Fruit fly (Drosophila melanogaster) whole organism, embryonic: ENCODE data around the gene stas.
A peak's percentile ranks its signal among the peaks of the same experiment; 100 is the strongest.

Experiments
- Atf-2 ChIP-seq: fragments of 200-800 bp; sonication (Bioruptor generic); optimal IDR thresholded peaks from 2 replicates; lab custom pipeline; 2016; ENCODE audit warnings: missing biosample characterization, missing genetic modification characterization
- B-H2 ChIP-seq: fragments of 200-800 bp; sonication (Bioruptor generic); optimal IDR thresholded peaks from 2 replicates; lab custom pipeline; 2018; ENCODE audit warnings: missing biosample characterization, mild to moderate bottlenecking, missing genetic modification characterization
- Blimp-1 ChIP-seq: fragments of 200-800 bp; sonication (Bioruptor generic); optimal IDR thresholded peaks from 3 replicates; lab custom pipeline; 2018; ENCODE audit warnings: missing biosample characterization, missing genetic modification characterization, mild to moderate bottlenecking, moderate library complexity, missing genetic modification reagents
- CG10543 ChIP-seq: fragments of 200-800 bp; sonication (Bioruptor generic); optimal IDR thresholded peaks from 3 replicates; lab custom pipeline; 2017; ENCODE audit warnings: missing biosample characterization, mild to moderate bottlenecking, missing genetic modification characterization, moderate library complexity
- CG11398 ChIP-seq: fragments of 200-800 bp; sonication (Bioruptor generic); optimal IDR thresholded peaks from 2 replicates; lab custom pipeline; 2016; ENCODE audit warnings: missing biosample characterization, missing genetic modification characterization
- CG11696 ChIP-seq: fragments of 200-800 bp; sonication (Bioruptor generic); IDR thresholded peaks from 2 replicates; pipeline ENCODE4 v1.3.6; 2022; ENCODE audit warnings: missing biosample characterization, missing genetic modification characterization
- CG13624 ChIP-seq: fragments of 200-800 bp; sonication (Bioruptor generic); optimal IDR thresholded peaks from 2 replicates; lab custom pipeline; 2016; ENCODE audit warnings: missing biosample characterization, missing genetic modification characterization
- CG1529 ChIP-seq: fragments of 200-800 bp; sonication (Bioruptor generic); optimal IDR thresholded peaks from 3 replicates; lab custom pipeline; 2018; ENCODE audit warnings: missing biosample characterization, missing genetic modification characterization
- CG15601 ChIP-seq: fragments of 200-800 bp; sonication (Bioruptor generic); optimal IDR thresholded peaks from 3 replicates; lab custom pipeline; 2019; ENCODE audit warnings: missing biosample characterization, mild to moderate bottlenecking, missing genetic modification characterization, moderate library complexity
- CG17612 ChIP-seq: fragments of 200-800 bp; sonication (Bioruptor generic); IDR thresholded peaks from 2 replicates; pipeline ENCODE4 v1.3.6; 2022; ENCODE audit warnings: missing biosample characterization, missing genetic modification characterization
- CG2875 ChIP-seq: fragments of 200-800 bp; sonication (Bioruptor generic); optimal IDR thresholded peaks from 2 replicates; lab custom pipeline; 2017; ENCODE audit warnings: missing biosample characterization, mild to moderate bottlenecking, missing genetic modification characterization, missing genetic modification reagents
- CG2889 ChIP-seq: fragments of 200-800 bp; sonication (Bioruptor generic); IDR thresholded peaks from 3 replicates; pipeline ENCODE4 v1.3.6; 2022; ENCODE audit warnings: missing biosample characterization, missing genetic modification characterization
- CG3065 ChIP-seq: fragments of 200-800 bp; sonication (Bioruptor generic); optimal IDR thresholded peaks from 2 replicates; lab custom pipeline; 2016; ENCODE audit warnings: missing biosample characterization, missing genetic modification characterization
- CG31224 ChIP-seq: fragments of 200-800 bp; sonication (Bioruptor generic); IDR thresholded peaks from 2 replicates; pipeline ENCODE4 v1.3.6; 2022; ENCODE audit warnings: missing biosample characterization, missing genetic modification characterization
- CG34224 ChIP-seq: fragments of 200-800 bp; sonication (Bioruptor generic); IDR thresholded peaks from 3 replicates; pipeline ENCODE4 v1.3.6; 2022; ENCODE audit warnings: missing biosample characterization, missing genetic modification characterization; ENCODE audit not compliant: partially characterized antibody
- CG3847 ChIP-seq: fragments of 200-800 bp; sonication (Bioruptor generic); IDR thresholded peaks from 2 replicates; pipeline ENCODE4 v1.3.6; 2022; ENCODE audit warnings: missing biosample characterization, missing genetic modification characterization
- CG4328 ChIP-seq: fragments of 200-800 bp; sonication (Bioruptor generic); optimal IDR thresholded peaks from 3 replicates; lab custom pipeline; 2017; ENCODE audit warnings: missing biosample characterization, missing genetic modification reagents, missing genetic modification characterization
- CG5245 ChIP-seq: fragments of 200-800 bp; sonication (Bioruptor generic); optimal IDR thresholded peaks from 3 replicates; lab custom pipeline; 2016; ENCODE audit warnings: missing biosample characterization, missing genetic modification characterization
- CG8359 ChIP-seq: fragments of 200-800 bp; sonication (Bioruptor generic); optimal IDR thresholded peaks from 2 replicates; lab custom pipeline; 2017; ENCODE audit warnings: missing biosample characterization, mild to moderate bottlenecking, missing genetic modification characterization, borderline replicate concordance
- CG9876 ChIP-seq: fragments of 200-800 bp; sonication (Bioruptor generic); optimal IDR thresholded peaks from 2 replicates; lab custom pipeline; 2016; ENCODE audit warnings: missing biosample characterization, missing genetic modification characterization
- Dek ChIP-seq: fragments of 200-800 bp; sonication (Bioruptor generic); optimal IDR thresholded peaks from 3 replicates; lab custom pipeline; 2019; ENCODE audit warnings: missing biosample characterization, mild to moderate bottlenecking, missing genetic modification characterization, moderate library complexity
- E2f1 ChIP-seq: fragments of 200-800 bp; sonication (Bioruptor generic); IDR thresholded peaks from 2 replicates; pipeline ENCODE4 v1.3.6; 2022; ENCODE audit warnings: missing biosample characterization, missing genetic modification characterization
- Elba2 ChIP-seq: fragments of 200-800 bp; sonication (Bioruptor generic); optimal IDR thresholded peaks from 3 replicates; lab custom pipeline; 2016; ENCODE audit warnings: missing biosample characterization, missing genetic modification characterization
- Ets65A ChIP-seq: fragments of 200-800 bp; sonication (Bioruptor generic); peaks from one replicate; lab custom pipeline; 2016; ENCODE audit warnings: missing biosample characterization, missing genetic modification characterization
- HmgD ChIP-seq: fragments of 200-800 bp; sonication (Bioruptor generic); optimal IDR thresholded peaks from 3 replicates; lab custom pipeline; 2016; ENCODE audit warnings: missing biosample characterization, missing genetic modification characterization
- Hmr ChIP-seq: fragments of 200-800 bp; sonication (Bioruptor generic); optimal IDR thresholded peaks from 3 replicates; lab custom pipeline; 2017; ENCODE audit warnings: mild to moderate bottlenecking, missing biosample characterization, missing genetic modification reagents, missing genetic modification characterization
- Hr78 ChIP-seq, 2 experiments: fragments of 200-800 bp in 1 of 2; fragments of >200 bp in 1 of 2; sonication (Bioruptor generic) in 1 of 2; optimal IDR thresholded peaks; 2 replicates each; lab custom pipeline; 2017 to 2019; ENCODE audit warnings: missing biosample characterization in 2 of 2, missing genetic modification characterization in 2 of 2, mild to moderate bottlenecking in 1 of 2, moderate library complexity in 1 of 2
- Lhr ChIP-seq: fragments of 200-800 bp; sonication (Bioruptor generic); optimal IDR thresholded peaks from 3 replicates; lab custom pipeline; 2017; ENCODE audit warnings: mild to moderate bottlenecking, missing biosample characterization, missing genetic modification reagents, missing genetic modification characterization
- Lpt ChIP-seq: fragments of >200 bp; optimal IDR thresholded peaks from 2 replicates; lab custom pipeline; 2018; ENCODE audit warnings: missing biosample characterization, missing genetic modification characterization
- Max ChIP-seq: fragments of 200-800 bp; sonication (Bioruptor generic); optimal IDR thresholded peaks from 2 replicates; lab custom pipeline; 2016; ENCODE audit warnings: missing biosample characterization, mild to moderate bottlenecking, missing genetic modification characterization
- Mrtf ChIP-seq: fragments of 200-800 bp; sonication (Bioruptor generic); IDR thresholded peaks from 3 replicates; pipeline ENCODE4 v1.3.6; 2022; ENCODE audit warnings: missing biosample characterization, missing genetic modification characterization
- Nf-YA ChIP-seq: fragments of 200-800 bp; sonication (Bioruptor generic); IDR thresholded peaks from 2 replicates; pipeline ENCODE4 v1.3.6; 2022; ENCODE audit warnings: missing biosample characterization, missing genetic modification characterization
- Ptx1 ChIP-seq: fragments of 200-800 bp; sonication (Bioruptor generic); IDR thresholded peaks from 2 replicates; pipeline ENCODE4 v1.3.6; 2022; ENCODE audit warnings: missing biosample characterization, missing genetic modification characterization
- Rx ChIP-seq: fragments of 200-800 bp; sonication (Bioruptor generic); IDR thresholded peaks from 2 replicates; pipeline ENCODE4 v1.3.6; 2022; ENCODE audit warnings: missing biosample characterization, missing genetic modification characterization
- TFAM ChIP-seq: fragments of 200-800 bp; sonication (Bioruptor generic); optimal IDR thresholded peaks from 2 replicates; lab custom pipeline; 2017; ENCODE audit warnings: missing biosample characterization, missing genetic modification characterization, inconsistent platforms
- al ChIP-seq: fragments of 200-800 bp; sonication (Bioruptor generic); IDR thresholded peaks from 2 replicates; pipeline ENCODE4 v1.3.6; 2022; ENCODE audit warnings: missing biosample characterization, missing genetic modification characterization
- ato ChIP-seq: fragments of 200-800 bp; sonication (Bioruptor generic); IDR thresholded peaks from 2 replicates; pipeline ENCODE4 v1.3.6; 2022; ENCODE audit warnings: missing biosample characterization, missing genetic modification characterization; ENCODE audit not compliant: partially characterized antibody
- cad ChIP-seq: fragments of >200 bp; optimal IDR thresholded peaks from 2 replicates; lab custom pipeline; 2017; ENCODE audit warnings: missing biosample characterization, missing genetic modification characterization
- cas ChIP-seq: fragments of 200-800 bp; sonication (Bioruptor generic); IDR thresholded peaks from 2 replicates; pipeline ENCODE4 v1.3.6; 2022; ENCODE audit warnings: missing biosample characterization, missing genetic modification characterization
- chm ChIP-seq: fragments of 200-800 bp; sonication (Bioruptor generic); IDR thresholded peaks from 2 replicates; pipeline ENCODE4 v1.3.6; 2022; ENCODE audit warnings: missing biosample characterization, missing genetic modification characterization
- ci ChIP-seq: fragments of 200-800 bp; sonication (Bioruptor generic); IDR thresholded peaks from 3 replicates; pipeline ENCODE4 v1.3.6; 2022; ENCODE audit warnings: missing biosample characterization, missing genetic modification characterization
- disco-r ChIP-seq: fragments of 200-800 bp; sonication (Bioruptor generic); optimal IDR thresholded peaks from 2 replicates; lab custom pipeline; 2016; ENCODE audit warnings: missing biosample characterization, missing genetic modification characterization
- gcm2 ChIP-seq: fragments of 200-800 bp; sonication (Bioruptor generic); optimal IDR thresholded peaks from 2 replicates; lab custom pipeline; 2016; ENCODE audit warnings: missing biosample characterization, missing genetic modification characterization
- inv ChIP-seq: fragments of 200-800 bp; sonication (Bioruptor generic); IDR thresholded peaks from 2 replicates; pipeline ENCODE4 v1.3.6; 2022; ENCODE audit warnings: missing biosample characterization, missing genetic modification characterization; ENCODE audit not compliant: partially characterized antibody
- kah ChIP-seq: fragments of 200-800 bp; sonication (Bioruptor generic); optimal IDR thresholded peaks from 2 replicates; lab custom pipeline; 2018; ENCODE audit warnings: missing biosample characterization, mild to moderate bottlenecking, missing genetic modification characterization
- kay ChIP-seq: fragments of 200-800 bp; sonication (Bioruptor generic); optimal IDR thresholded peaks from 2 replicates; lab custom pipeline; 2016; ENCODE audit warnings: missing biosample characterization, missing genetic modification characterization
- mirr ChIP-seq: fragments of 200-800 bp; sonication (Bioruptor generic); optimal IDR thresholded peaks from 3 replicates; lab custom pipeline; 2018; ENCODE audit warnings: missing biosample characterization, mild to moderate bottlenecking, missing genetic modification characterization
- nom ChIP-seq: fragments of 200-800 bp; sonication (Bioruptor generic); optimal IDR thresholded peaks from 2 replicates; lab custom pipeline; 2017; ENCODE audit warnings: missing biosample characterization, missing genetic modification characterization, mild to moderate bottlenecking, moderate library complexity, missing genetic modification reagents
- sim ChIP-seq: fragments of 200-800 bp; sonication (Bioruptor generic); IDR thresholded peaks from 2 replicates; pipeline ENCODE4 v1.3.6; 2022; ENCODE audit warnings: missing biosample characterization, missing genetic modification characterization
- so ChIP-seq: fragments of 200-800 bp; sonication (Bioruptor generic); IDR thresholded peaks from 3 replicates; pipeline ENCODE4 v1.3.6; 2022; ENCODE audit warnings: missing biosample characterization, missing genetic modification characterization
- tup ChIP-seq: fragments of 200-800 bp; sonication (Bioruptor generic); optimal IDR thresholded peaks from 2 replicates; lab custom pipeline; 2016; ENCODE audit warnings: missing biosample characterization, mild to moderate bottlenecking, missing genetic modification characterization, moderate library complexity
- wdn ChIP-seq: fragments of 200-800 bp; sonication (Bioruptor generic); IDR thresholded peaks from 2 replicates; pipeline ENCODE4 v1.3.6; 2022; ENCODE audit warnings: missing biosample characterization, missing genetic modification characterization

The stas gene

DNA sequence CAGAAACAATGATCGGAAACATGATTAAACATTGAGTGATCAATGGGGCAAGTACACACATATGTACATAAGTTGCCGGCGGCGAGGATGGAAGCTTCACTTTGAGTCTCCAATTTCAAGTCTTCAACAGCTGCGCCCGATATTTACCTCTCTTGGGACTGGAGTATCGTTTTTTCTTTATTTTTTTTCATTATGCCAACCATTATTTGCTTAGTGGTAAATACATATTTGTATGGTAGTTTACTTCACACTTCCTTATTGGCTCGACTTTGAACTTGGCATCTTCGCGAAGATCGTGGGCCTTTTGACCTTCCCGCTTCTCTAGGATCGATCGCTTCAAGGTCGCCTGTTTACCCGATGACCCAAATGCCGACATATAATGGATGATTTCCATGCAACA is 45.0 kb downstream of the stas start (continued):
- TF ChIP-seq CG10543, result peak; percentile 57
- TF ChIP-seq CG3847 (GFP tag; lab: Robert Waterston, UW), result no peak
- peak; percentile 63 for TF ChIP-seq Hmr (GFP tag; lab: Kevin White, UChicago)
- TF ChIP-seq CG11398, result peak; percentile 57
- TF ChIP-seq B-H2 (GFP tag; lab: Kevin White, UChicago), result no peak
- no peak for TF ChIP-seq wdn (GFP tag; lab: Robert Waterston, UW)
- TF ChIP-seq TFAM (GFP tag; lab: Kevin White, UChicago), result no peak
- TF ChIP-seq CG1529 (GFP tag; lab: Kevin White, UChicago), result peak; percentile 39
- TF ChIP-seq CG13624 (GFP tag; lab: Kevin White, UChicago), result no peak
- TF ChIP-seq Lpt, result no peak
- no peak for TF ChIP-seq kay (GFP tag; lab: Kevin White, UChicago)
- TF ChIP-seq sim, result no peak
- no peak for TF ChIP-seq disco-r (GFP tag; lab: Kevin White, UChicago)
- peak; percentile 35 for TF ChIP-seq CG15601
- no peak for TF ChIP-seq Hr78 (GFP tag; optimal IDR thresholded peaks at IDR 0.05; lab: Kevin White, UChicago)
- TF ChIP-seq CG17612, result no peak
- TF ChIP-seq kah, result no peak
- no peak for TF ChIP-seq chm (GFP tag; lab: Robert Waterston, UW)
- no peak for TF ChIP-seq Mrtf
- TF ChIP-seq Rx (GFP tag; lab: Robert Waterston, UW), result no peak
- no peak for TF ChIP-seq Max (GFP tag; lab: Kevin White, UChicago)
- no peak for TF ChIP-seq cas (GFP tag; lab: Robert Waterston, UW)
- TF ChIP-seq CG31224 (GFP tag; lab: Robert Waterston, UW), result no peak
- TF ChIP-seq CG5245 (GFP tag; lab: Kevin White, UChicago), result no peak
- TF ChIP-seq Lhr (GFP tag; lab: Kevin White, UChicago), result no peak
- peak; percentile 59; the same call in 1 of the 3 replicates for TF ChIP-seq ci (GFP tag; lab: Robert Waterston, UW)
- TF ChIP-seq Dek (tag; lab: Kevin White, UChicago), result no peak
- peak; percentile 40; the same call in 1 of the 3 replicates for TF ChIP-seq so (GFP tag; lab: Robert Waterston, UW)
- TF ChIP-seq CG34224 (GFP tag; lab: Robert Waterston, UW), result no peak
- TF ChIP-seq CG8359, result no peak
- no peak for TF ChIP-seq inv (GFP tag; lab: Robert Waterston, UW)
- TF ChIP-seq Ets65A, result no peak
- no peak for TF ChIP-seq cad (GFP tag; lab: Kevin White, UChicago)
- TF ChIP-seq CG4328 (GFP tag; lab: Kevin White, UChicago), result peak; percentile 21
- TF ChIP-seq mirr (GFP tag; lab: Kevin White, UChicago), result no peak
- TF ChIP-seq CG9876, result no peak
- TF ChIP-seq tup (GFP tag; lab: Kevin White, UChicago), result peak; percentile 32
- TF ChIP-seq Atf-2, result no peak
- peak; percentile 50 for TF ChIP-seq Blimp-1 (GFP tag; lab: Kevin White, UChicago)
- peak; percentile 61 for TF ChIP-seq CG2875 (GFP tag; lab: Kevin White, UChicago)
- TF ChIP-seq Nf-YA (GFP tag; lab: Robert Waterston, UW), result no peak
- TF ChIP-seq CG3065 (GFP tag; lab: Kevin White, UChicago), result no peak
- no peak for TF ChIP-seq CG11696 (GFP tag; lab: Robert Waterston, UW)
- TF ChIP-seq gcm2 (GFP tag; lab: Kevin White, UChicago), result no peak
- TF ChIP-seq HmgD (GFP tag; lab: Kevin White, UChicago), result no peak
- TF ChIP-seq E2f1 (GFP tag; lab: Robert Waterston, UW), result no peak
- TF ChIP-seq CG2889 (GFP tag; lab: Robert Waterston, UW), result no peak
- TF ChIP-seq Ptx1 (GFP tag; lab: Robert Waterston, UW), result no peak
- no peak for TF ChIP-seq al (GFP tag; lab: Robert Waterston, UW)
- no peak for TF ChIP-seq ato (GFP tag; lab: Robert Waterston, UW)
- no peak for TF ChIP-seq nom (GFP tag; lab: Kevin White, UChicago)
- no peak for TF ChIP-seq Elba2 (GFP tag; lab: Kevin White, UChicago)
